Worm (Caenorhabditis elegans): ENCODE results near the gene F37A8.5.

ce11 chrIII:3976992-3977391, 20.6 kb downstream of the F37A8.5 start:
- TF ChIP-seq him-1 (tag; optimal IDR thresholded peaks at IDR 0.05) (no peak), W03F9.2 (tag; optimal IDR thresholded peaks at IDR 0.05) (no peak), dao-5 (tag; optimal IDR thresholded peaks at IDR 0.05) (no peak)
